Worm (Caenorhabditis elegans): Measurements from ENCODE around the gene gar-3.

- TF ChIP-seq W03F9.2 (tag; optimal IDR thresholded peaks at IDR 0.05), result no peak
- no peak for TF ChIP-seq dao-5 (tag; optimal IDR thresholded peaks at IDR 0.05)
Measured at ce11 chrV:14540932-14541331, 38.6 kb downstream of the gar-3 start.
